Fruit fly (Drosophila melanogaster) whole organism, embryonic: Measurements from ENCODE around the gene WRNexo.

Experiments
- B-H2 ChIP-seq: fragments of 200-800 bp; sonication (Bioruptor generic); optimal IDR thresholded peaks from 2 replicates; lab custom pipeline; 2018; ENCODE audit warnings: missing biosample characterization, mild to moderate bottlenecking, missing genetic modification characterization
- BEAF-32 ChIP-seq: fragments of 200-800 bp; sonication (Bioruptor generic); optimal IDR thresholded peaks from 3 replicates; lab custom pipeline; 2017; ENCODE audit warnings: missing biosample characterization, missing genetic modification characterization, mild to moderate bottlenecking, moderate library complexity, missing genetic modification reagents
- CG10321 ChIP-seq: fragments of 200-800 bp; sonication (Bioruptor generic); IDR thresholded peaks from 2 replicates; pipeline ENCODE4 v1.3.6; 2022; ENCODE audit warnings: missing biosample characterization, missing genetic modification characterization
- CG11696 ChIP-seq: fragments of 200-800 bp; sonication (Bioruptor generic); IDR thresholded peaks from 2 replicates; pipeline ENCODE4 v1.3.6; 2022; ENCODE audit warnings: missing biosample characterization, missing genetic modification characterization
- CG14710 ChIP-seq: fragments of 200-800 bp; sonication (Bioruptor generic); optimal IDR thresholded peaks from 3 replicates; lab custom pipeline; 2019; ENCODE audit warnings: missing biosample characterization, mild to moderate bottlenecking, missing genetic modification characterization, moderate library complexity
- CG15269 ChIP-seq: fragments of 200-800 bp; sonication (Bioruptor generic); optimal IDR thresholded peaks from 2 replicates; lab custom pipeline; 2018; ENCODE audit warnings: missing biosample characterization, mild to moderate bottlenecking, missing genetic modification characterization, moderate library complexity
- CG15514 ChIP-seq: fragments of 200-800 bp; sonication (Bioruptor generic); optimal IDR thresholded peaks from 3 replicates; lab custom pipeline; 2017; ENCODE audit warnings: missing biosample characterization, missing genetic modification characterization, mild to moderate bottlenecking, moderate library complexity, missing genetic modification reagents
- CG15696 ChIP-seq: fragments of 200-800 bp; sonication (Bioruptor generic); optimal IDR thresholded peaks from 2 replicates; lab custom pipeline; 2019; ENCODE audit warnings: missing biosample characterization, mild to moderate bottlenecking, missing genetic modification characterization, moderate library complexity
- CG16813 ChIP-seq: fragments of 200-800 bp; sonication (Bioruptor generic); IDR thresholded peaks from 3 replicates; pipeline ENCODE4 v1.3.6; 2022; ENCODE audit warnings: missing biosample characterization, missing genetic modification characterization; ENCODE audit not compliant: partially characterized antibody
- CG17568 ChIP-seq: fragments of 200-800 bp; sonication (Bioruptor generic); optimal IDR thresholded peaks from 2 replicates; lab custom pipeline; 2018; ENCODE audit warnings: missing biosample characterization, mild to moderate bottlenecking, missing genetic modification characterization, moderate library complexity
- CG18599 ChIP-seq: fragments of 200-800 bp; sonication (Bioruptor generic); optimal IDR thresholded peaks from 3 replicates; lab custom pipeline; 2017; ENCODE audit warnings: missing biosample characterization, missing genetic modification characterization, mild to moderate bottlenecking, moderate library complexity, missing genetic modification reagents
- CG2678 ChIP-seq: fragments of 200-800 bp; sonication (Bioruptor generic); optimal IDR thresholded peaks from 3 replicates; lab custom pipeline; 2019; ENCODE audit warnings: missing biosample characterization, mild to moderate bottlenecking, missing genetic modification characterization, moderate library complexity
- CG3847 ChIP-seq: fragments of 200-800 bp; sonication (Bioruptor generic); IDR thresholded peaks from 2 replicates; pipeline ENCODE4 v1.3.6; 2022; ENCODE audit warnings: missing biosample characterization, missing genetic modification characterization
- CG4360 ChIP-seq: fragments of 200-800 bp; sonication (Bioruptor generic); IDR thresholded peaks from 2 replicates; pipeline ENCODE4 v1.3.6; 2022; ENCODE audit warnings: missing biosample characterization, missing genetic modification characterization
- CG6254 ChIP-seq: fragments of 200-800 bp; sonication (Bioruptor generic); optimal IDR thresholded peaks from 3 replicates; lab custom pipeline; 2017; ENCODE audit warnings: mild to moderate bottlenecking, missing biosample characterization, missing genetic modification reagents, missing genetic modification characterization
- CG6683 ChIP-seq: fragments of 200-800 bp; sonication (Bioruptor generic); optimal IDR thresholded peaks from 2 replicates; lab custom pipeline; 2017; ENCODE audit warnings: missing biosample characterization, mild to moderate bottlenecking, missing genetic modification characterization, missing genetic modification reagents
- CG6689 ChIP-seq: fragments of 200-800 bp; sonication (Bioruptor generic); IDR thresholded peaks from 2 replicates; pipeline ENCODE4 v1.3.6; 2022; ENCODE audit warnings: missing biosample characterization, missing genetic modification characterization
- CG7271 ChIP-seq: fragments of 200-800 bp; sonication (Bioruptor generic); optimal IDR thresholded peaks from 2 replicates; lab custom pipeline; 2018; ENCODE audit warnings: missing biosample characterization, mild to moderate bottlenecking, missing genetic modification characterization, moderate library complexity
- CG8290 ChIP-seq, 3 experiments: fragments of 200-800 bp; sonication (Bioruptor generic); optimal IDR thresholded peaks; 2 replicates each; lab custom pipeline; 2016 to 2019; ENCODE audit warnings: missing biosample characterization in 3 of 3, missing genetic modification characterization in 3 of 3, mild to moderate bottlenecking in 2 of 3, moderate library complexity in 1 of 3
- CkIIα-i1 ChIP-seq: fragments of 200-800 bp; sonication (Bioruptor generic); IDR thresholded peaks from 2 replicates; pipeline ENCODE4 v1.3.6; 2022; ENCODE audit warnings: missing biosample characterization, missing genetic modification characterization
- Deaf1 ChIP-seq: fragments of 200-800 bp; optimal IDR thresholded peaks from 3 replicates; lab custom pipeline; 2019; ENCODE audit warnings: missing biosample characterization, mild to moderate bottlenecking, missing genetic modification characterization, moderate library complexity
- Dip3 ChIP-seq: fragments of 200-800 bp; sonication (Bioruptor generic); optimal IDR thresholded peaks from 3 replicates; lab custom pipeline; 2016; ENCODE audit warnings: missing biosample characterization, missing genetic modification characterization
- Ets65A ChIP-seq: fragments of 200-800 bp; sonication (Bioruptor generic); peaks from one replicate; lab custom pipeline; 2016; ENCODE audit warnings: missing biosample characterization, missing genetic modification characterization
- Fer2 ChIP-seq: fragments of 200-800 bp; sonication (Bioruptor generic); optimal IDR thresholded peaks from 2 replicates; lab custom pipeline; 2018; ENCODE audit warnings: missing biosample characterization, mild to moderate bottlenecking, missing genetic modification characterization, moderate library complexity
- Jarid2 ChIP-seq: fragments of 200-800 bp; sonication (Bioruptor generic); optimal IDR thresholded peaks from 3 replicates; lab custom pipeline; 2017; ENCODE audit warnings: mild to moderate bottlenecking, missing biosample characterization, missing genetic modification reagents, missing genetic modification characterization
- NK7.1 ChIP-seq: fragments of 200-800 bp; sonication (Bioruptor generic); optimal IDR thresholded peaks from 3 replicates; lab custom pipeline; 2016; ENCODE audit warnings: missing biosample characterization, missing genetic modification characterization
- NfI ChIP-seq: fragments of 200-800 bp; sonication (Bioruptor generic); optimal IDR thresholded peaks from 3 replicates; lab custom pipeline; 2018; ENCODE audit warnings: missing biosample characterization, mild to moderate bottlenecking, missing genetic modification characterization, moderate library complexity
- Optix ChIP-seq: fragments of 200-800 bp; sonication (Bioruptor generic); IDR thresholded peaks from 3 replicates; pipeline ENCODE4 v1.3.6; 2022; ENCODE audit warnings: missing biosample characterization, missing genetic modification characterization
- Ravus ChIP-seq: fragments of 200-800 bp; sonication (Bioruptor generic); IDR thresholded peaks from 2 replicates; pipeline ENCODE4 v1.3.6; 2022; ENCODE audit warnings: missing biosample characterization, missing genetic modification characterization
- Rfx ChIP-seq: fragments of 200-800 bp; sonication (Bioruptor generic); IDR thresholded peaks from 2 replicates; pipeline ENCODE4 v1.3.6; 2022; ENCODE audit warnings: missing biosample characterization, missing genetic modification characterization
- Trl ChIP-seq, 3 experiments: fragments of >200 bp in 2 of 3; fragments of 200-800 bp in 1 of 3; sonication (Bioruptor generic) in 1 of 3; optimal IDR thresholded peaks; 2 replicates in 1 of 3; 3 replicates in 2 of 3; lab custom pipeline; 2016 to 2017; ENCODE audit warnings: missing biosample characterization in 1 of 3, missing genetic modification characterization in 1 of 3
- Usf ChIP-seq: fragments of 200-800 bp; sonication (Bioruptor generic); optimal IDR thresholded peaks from 2 replicates; lab custom pipeline; 2017; ENCODE audit warnings: missing genotype, missing biosample characterization, missing genetic modification characterization
- Vsx1 ChIP-seq: fragments of 200-800 bp; sonication (Bioruptor generic); optimal IDR thresholded peaks from 2 replicates; lab custom pipeline; 2017; ENCODE audit warnings: missing biosample characterization, mild to moderate bottlenecking, missing genetic modification characterization, missing genetic modification reagents
- al ChIP-seq: fragments of 200-800 bp; sonication (Bioruptor generic); IDR thresholded peaks from 2 replicates; pipeline ENCODE4 v1.3.6; 2022; ENCODE audit warnings: missing biosample characterization, missing genetic modification characterization
- ap ChIP-seq: fragments of 200-800 bp; sonication (Bioruptor generic); IDR thresholded peaks from 2 replicates; pipeline ENCODE4 v1.3.6; 2022; ENCODE audit warnings: missing biosample characterization, missing genetic modification characterization
- chm ChIP-seq: fragments of 200-800 bp; sonication (Bioruptor generic); IDR thresholded peaks from 2 replicates; pipeline ENCODE4 v1.3.6; 2022; ENCODE audit warnings: missing biosample characterization, missing genetic modification characterization
- crc ChIP-seq: fragments of 200-800 bp; sonication (Bioruptor generic); optimal IDR thresholded peaks from 2 replicates; lab custom pipeline; 2016; ENCODE audit warnings: missing biosample characterization, missing genetic modification characterization
- crol ChIP-seq: fragments of 200-800 bp; sonication (Bioruptor generic); IDR thresholded peaks from 2 replicates; pipeline ENCODE4 v1.3.6; 2022; ENCODE audit warnings: missing biosample characterization, missing genetic modification characterization
- ewg ChIP-seq: fragments of 200-800 bp; sonication (Bioruptor generic); optimal IDR thresholded peaks from 3 replicates; lab custom pipeline; 2017; ENCODE audit warnings: mild to moderate bottlenecking, missing biosample characterization, missing genetic modification reagents, missing genetic modification characterization
- exex ChIP-seq: fragments of 200-800 bp; sonication (Bioruptor generic); optimal IDR thresholded peaks from 4 replicates; lab custom pipeline; 2018; ENCODE audit warnings: missing biosample characterization, mild to moderate bottlenecking, missing genetic modification characterization, moderate library complexity
- jigr1 ChIP-seq: fragments of 200-800 bp; sonication (Bioruptor generic); IDR thresholded peaks from 3 replicates; pipeline ENCODE4 v1.3.6; 2022; ENCODE audit warnings: missing biosample characterization, missing genetic modification characterization
- knrl ChIP-seq: fragments of 200-800 bp; sonication (Bioruptor generic); IDR thresholded peaks from 3 replicates; pipeline ENCODE4 v1.3.6; 2022; ENCODE audit warnings: missing biosample characterization, missing genetic modification characterization; ENCODE audit not compliant: partially characterized antibody
- odd ChIP-seq: fragments of 200-800 bp; sonication (Bioruptor generic); optimal IDR thresholded peaks from 2 replicates; lab custom pipeline; 2017; ENCODE audit warnings: missing biosample characterization, mild to moderate bottlenecking, missing genetic modification characterization
- pho ChIP-seq: fragments of 200-800 bp; sonication (Bioruptor generic); optimal IDR thresholded peaks from 2 replicates; lab custom pipeline; 2016; ENCODE audit warnings: missing biosample characterization, missing genetic modification characterization
- seq ChIP-seq: fragments of 200-800 bp; sonication (Bioruptor generic); IDR thresholded peaks from 2 replicates; pipeline ENCODE4 v1.3.6; 2022; ENCODE audit warnings: missing biosample characterization, missing genetic modification characterization
- sisA ChIP-seq: fragments of 200-800 bp; sonication (Bioruptor generic); IDR thresholded peaks from 2 replicates; pipeline ENCODE4 v1.3.6; 2022; ENCODE audit warnings: missing biosample characterization, missing genetic modification characterization
- tll ChIP-seq, 2 experiments: fragments of 200-800 bp in 1 of 2; fragments of >200 bp in 1 of 2; sonication (Bioruptor generic) in 1 of 2; optimal IDR thresholded peaks; 2 replicates each; lab custom pipeline; 2017 to 2019; ENCODE audit warnings: missing biosample characterization in 2 of 2, missing genetic modification characterization in 2 of 2, mild to moderate bottlenecking in 1 of 2, moderate library complexity in 1 of 2
- trem ChIP-seq: fragments of 200-800 bp; optimal IDR thresholded peaks from 3 replicates; lab custom pipeline; 2019; ENCODE audit warnings: missing biosample characterization, mild to moderate bottlenecking, missing genetic modification characterization, moderate library complexity

WRNexo gene

DNA sequence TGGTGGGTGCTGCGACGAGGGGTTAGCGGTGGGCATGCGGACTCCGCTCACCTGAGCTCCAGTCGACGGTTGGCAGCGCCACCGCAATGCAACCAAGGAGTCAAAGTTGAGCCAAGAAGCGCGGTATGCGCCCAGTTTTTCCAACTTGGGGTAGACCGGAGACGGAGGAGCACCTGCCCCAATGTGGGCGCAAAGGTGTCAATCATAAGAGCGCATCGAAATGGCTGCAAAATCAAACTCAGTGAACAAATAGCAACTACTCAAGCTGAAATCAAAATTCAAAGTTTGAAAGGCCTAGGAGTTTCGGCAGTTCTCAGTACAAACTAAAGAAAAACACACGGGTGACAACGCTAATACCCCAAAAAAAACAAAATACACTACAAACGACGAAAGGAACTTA is 4.3 kb downstream of the WRNexo start, which contains the start of gene hmw:
Gene hmw, plus strand, starts transcription at position 301 of the 400 bp plus-strand sequence.
- no peak for TF ChIP-seq NfI
- TF ChIP-seq CG11696 (GFP tag; lab: Robert Waterston, UW): no peak
- no peak for TF ChIP-seq tll (GFP tag; optimal IDR thresholded peaks at IDR 0.05; lab: Kevin White, UChicago)
- no peak for TF ChIP-seq Dip3 (GFP tag; lab: Kevin White, UChicago)
- no peak for TF ChIP-seq knrl
- no peak for TF ChIP-seq Optix (GFP tag; lab: Robert Waterston, UW)
- no peak for TF ChIP-seq Vsx1 (GFP tag; lab: Kevin White, UChicago)
- no peak for TF ChIP-seq jigr1 (GFP tag; lab: Robert Waterston, UW)
- TF ChIP-seq ewg: peak; percentile 24
- TF ChIP-seq CG6254 (GFP tag; lab: Kevin White, UChicago): no peak
- TF ChIP-seq CG15696 (tag; lab: Kevin White, UChicago): no peak
- no peak for TF ChIP-seq chm (GFP tag; lab: Robert Waterston, UW)
- peak; percentile 37; the same call in 1 of the 2 replicates for TF ChIP-seq Rfx (GFP tag; lab: Robert Waterston, UW)
- TF ChIP-seq CG7271: no peak
- no peak for TF ChIP-seq Usf
- TF ChIP-seq BEAF-32 (GFP tag; lab: Kevin White, UChicago): no peak
- TF ChIP-seq, all 482 proteins: peak for 2

DNA sequence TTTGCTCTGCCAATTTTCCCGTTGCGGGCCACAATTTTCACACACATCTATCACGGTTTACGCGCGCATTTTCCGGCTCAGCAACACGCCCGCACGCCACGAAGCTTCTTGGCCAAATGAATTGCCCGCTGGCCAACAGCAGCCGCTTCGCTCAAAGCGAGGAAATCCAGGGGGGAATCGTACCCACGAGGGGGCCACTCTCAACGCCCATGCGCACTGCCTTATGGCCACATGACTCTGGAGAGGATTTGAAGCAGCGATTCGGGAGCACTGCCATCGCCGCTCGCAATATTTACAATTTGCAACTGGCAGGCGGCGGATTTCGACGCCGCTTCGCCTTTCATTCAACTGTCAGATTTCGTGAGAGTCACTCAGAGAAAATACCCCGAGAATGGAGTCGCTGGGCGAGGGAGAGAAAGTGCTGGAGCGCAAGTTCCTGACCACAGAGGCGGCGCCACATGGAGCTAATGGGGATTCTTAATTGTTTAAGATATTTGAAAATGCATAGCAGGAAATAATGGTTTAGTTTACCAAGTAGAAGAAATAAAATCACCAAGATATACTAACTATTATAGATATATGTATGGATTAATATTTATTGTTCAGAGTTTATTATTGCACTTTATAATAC is 5.2 kb downstream of the WRNexo start, which contains the start of gene CG15803:
Gene CG15803, minus strand, starts transcription at position 99 of the 631 bp plus-strand sequence.
- TF ChIP-seq CG18599 (GFP tag; lab: Kevin White, UChicago): peak; percentile 55
- TF ChIP-seq seq (GFP tag; lab: Robert Waterston, UW): peak; percentile 10; the same call in 1 of the 2 replicates
- TF ChIP-seq CG3847 (GFP tag; lab: Robert Waterston, UW): no peak
- TF ChIP-seq CG10321 (GFP tag; lab: Robert Waterston, UW): no peak
- TF ChIP-seq Trl (optimal IDR thresholded peaks at IDR 0.05; lab: Kevin White, UChicago): peak; percentile 43 to 67
- TF ChIP-seq Trl (GFP tag; optimal IDR thresholded peaks at IDR 0.05; lab: Kevin White, UChicago): no peak
- no peak for TF ChIP-seq B-H2 (GFP tag; lab: Kevin White, UChicago)
- TF ChIP-seq NK7.1 (GFP tag; lab: Kevin White, UChicago): no peak
- TF ChIP-seq exex (tag; lab: Kevin White, UChicago): no peak
- TF ChIP-seq trem: no peak
- no peak for TF ChIP-seq CG8290 (GFP tag; optimal IDR thresholded peaks at IDR 0.05; lab: Kevin White, UChicago)
- TF ChIP-seq CG8290 (tag; optimal IDR thresholded peaks at IDR 0.05; lab: Kevin White, UChicago): no peak
- TF ChIP-seq CG15514 (GFP tag; lab: Kevin White, UChicago): no peak
- no peak for TF ChIP-seq crc (GFP tag; lab: Kevin White, UChicago)
- no peak for TF ChIP-seq CG15269 (tag; lab: Kevin White, UChicago)
- TF ChIP-seq CG14710 (tag; lab: Kevin White, UChicago): no peak
- TF ChIP-seq sisA (GFP tag; lab: Robert Waterston, UW): 0 out of 2 replicates have a peak, but pooled peaks have one; percentile 20
- no peak for TF ChIP-seq CG7271
- TF ChIP-seq CG4360 (GFP tag; lab: Robert Waterston, UW): no peak
- TF ChIP-seq Fer2 (tag; lab: Kevin White, UChicago): no peak
- no peak for TF ChIP-seq CG6689
- no peak for TF ChIP-seq CkIIα-i1 (GFP tag; lab: Robert Waterston, UW)
- no peak for TF ChIP-seq Ravus (GFP tag; lab: Robert Waterston, UW)
- TF ChIP-seq CG2678 (tag; lab: Kevin White, UChicago): no peak
- peak; percentile 68 for TF ChIP-seq crol (GFP tag; lab: Robert Waterston, UW)
- TF ChIP-seq Jarid2 (GFP tag; lab: Kevin White, UChicago): peak; percentile 47
- TF ChIP-seq odd (GFP tag; lab: Kevin White, UChicago): no peak
- TF ChIP-seq pho (GFP tag; lab: Kevin White, UChicago): no peak
- TF ChIP-seq ap (GFP tag; lab: Robert Waterston, UW): no peak
- TF ChIP-seq CG16813 (GFP tag; lab: Robert Waterston, UW): no peak
- peak; percentile 78 for TF ChIP-seq Deaf1
- TF ChIP-seq Ets65A (GFP tag; lab: Kevin White, UChicago): peak; percentile 36
- no peak for TF ChIP-seq CG17568 (GFP tag; lab: Kevin White, UChicago)
- no peak for TF ChIP-seq al (GFP tag; lab: Robert Waterston, UW)
- no peak for TF ChIP-seq CG6683 (GFP tag; lab: Kevin White, UChicago)
